Fruit fly (Drosophila melanogaster): ENCODE data around the gene Amt.

Amt gene

dm6 chr3R:15250454-15250853 lies 1.5 kb upstream of the Amt start (continued):
- TF ChIP-seq zfh2 (GFP tag; optimal IDR thresholded peaks at IDR 0.05) = peak; percentile 32
- TF ChIP-seq YL-1 (GFP tag; optimal IDR thresholded peaks at IDR 0.05) = peak; percentile 5
- 0 out of 2 replicates have a peak, but pooled peaks have one; percentile 29 for TF ChIP-seq CG43689 (GFP tag; IDR thresholded peaks at IDR 0.05)
- peak; percentile 35 for TF ChIP-seq Chrac-16 (GFP tag; optimal IDR thresholded peaks at IDR 0.05)
- no peak for TF ChIP-seq hth (optimal IDR thresholded peaks at IDR 0.05)
- TF ChIP-seq croc (GFP tag; conservative IDR thresholded peaks at IDR 0.05) = 0 out of 3 replicates have a peak, but pooled peaks have one; percentile 21
- peak; percentile 74 for TF ChIP-seq CG11695 (GFP tag; IDR thresholded peaks at IDR 0.05)
- peak; percentile 69 for TF ChIP-seq CG17359 (tag; optimal IDR thresholded peaks at IDR 0.05)
- peak; percentile 29 for TF ChIP-seq Fer2 (tag; optimal IDR thresholded peaks at IDR 0.05)
- TF ChIP-seq CHES-1-like (GFP tag; optimal IDR thresholded peaks at IDR 0.05) = no peak
- TF ChIP-seq seq (GFP tag; IDR thresholded peaks at IDR 0.05) = peak; percentile 74
- peak; percentile 7 for TF ChIP-seq ems (GFP tag; optimal IDR thresholded peaks at IDR 0.05)
- TF ChIP-seq Myb (GFP tag; optimal IDR thresholded peaks at IDR 0.05) = no peak
- no peak for TF ChIP-seq CG11723 (GFP tag; optimal IDR thresholded peaks at IDR 0.05)
- no peak for TF ChIP-seq Opbp (GFP tag; IDR thresholded peaks at IDR 0.05; ENCODE audit: partially characterized antibody)
- TF ChIP-seq CG9437 (GFP tag; optimal IDR thresholded peaks at IDR 0.05) = peak; percentile 41
- peak; percentile 42; the same call in 1 of the 2 replicates for TF ChIP-seq dimm (GFP tag; IDR thresholded peaks at IDR 0.05)
- TF ChIP-seq CG12299 (tag; optimal IDR thresholded peaks at IDR 0.05) = peak; percentile 71
- peak; percentile 59 for TF ChIP-seq CG6683 (GFP tag; optimal IDR thresholded peaks at IDR 0.05)
- peak; percentile 67 for TF ChIP-seq CG8924 (tag; optimal IDR thresholded peaks at IDR 0.05)
- TF ChIP-seq CrebB (tag; optimal IDR thresholded peaks at IDR 0.05) = peak; percentile 67
- peak; percentile 72 for TF ChIP-seq cwo (GFP tag; optimal IDR thresholded peaks at IDR 0.05)
- peak; percentile 71 for TF ChIP-seq Drgx (GFP tag; IDR thresholded peaks at IDR 0.05)
- peak; percentile 26; the same call in 1 of the 3 replicates for TF ChIP-seq jigr1 (GFP tag; IDR thresholded peaks at IDR 0.05)
- TF ChIP-seq Ravus (GFP tag; IDR thresholded peaks at IDR 0.05) = peak; percentile 20
- no peak for TF ChIP-seq CG4282 (GFP tag; optimal IDR thresholded peaks at IDR 0.05)
- peak; percentile 84 for TF ChIP-seq vvl (GFP tag; IDR thresholded peaks at IDR 0.05)
- TF ChIP-seq CG4328 (GFP tag; optimal IDR thresholded peaks at IDR 0.05) = peak; percentile 25
- TF ChIP-seq chinmo (GFP tag; IDR thresholded peaks at IDR 0.05; ENCODE audit: partially characterized antibody) = 0 out of 4 replicates have a peak, but pooled peaks have one; percentile 18
- TF ChIP-seq CG1233 (GFP tag; optimal IDR thresholded peaks at IDR 0.05) = no peak
- peak; percentile 34 for TF ChIP-seq az2 (GFP tag; optimal IDR thresholded peaks at IDR 0.05)
- peak; percentile 58 for TF ChIP-seq ind (GFP tag; optimal IDR thresholded peaks at IDR 0.05)
- TF ChIP-seq Oaz (GFP tag; IDR thresholded peaks at IDR 0.05) = 0 out of 2 replicates have a peak, but pooled peaks have one; percentile 21
- 0 out of 3 replicates have a peak, but pooled peaks have one; percentile 45 for TF ChIP-seq zfh1 (GFP tag; IDR thresholded peaks at IDR 0.05)
- TF ChIP-seq CG2116 (GFP tag; optimal IDR thresholded peaks at IDR 0.05) = peak; percentile 25
- TF ChIP-seq lov (optimal IDR thresholded peaks at IDR 0.05) = no peak
- TF ChIP-seq lov (GFP tag; IDR thresholded peaks at IDR 0.05) = no peak
- peak; percentile 74 for TF ChIP-seq Dek (tag; optimal IDR thresholded peaks at IDR 0.05)
- TF ChIP-seq GATAe (GFP tag; conservative IDR thresholded peaks at IDR 0.05) = 0 out of 2 replicates have a peak, but pooled peaks have one; percentile 14
- no peak for TF ChIP-seq Lpt (GFP tag; optimal IDR thresholded peaks at IDR 0.05)
- TF ChIP-seq crp (GFP tag; optimal IDR thresholded peaks at IDR 0.05) = peak in 1 of 2 experiments; percentile 2
- peak; percentile 81 for TF ChIP-seq CG2120 (GFP tag; optimal IDR thresholded peaks at IDR 0.05)
- TF ChIP-seq row (GFP tag; IDR thresholded peaks at IDR 0.05) = peak; percentile 90
- peak; percentile 57; the same call in 1 of the 2 replicates for TF ChIP-seq gsb (GFP tag; IDR thresholded peaks at IDR 0.05)
- TF ChIP-seq ssp (GFP tag; IDR thresholded peaks at IDR 0.05) = peak; percentile 53
- TF ChIP-seq H15 (GFP tag; IDR thresholded peaks at IDR 0.05) = peak; percentile 73
- no peak for TF ChIP-seq lbe (GFP tag; optimal IDR thresholded peaks at IDR 0.05)
- TF ChIP-seq slbo (GFP tag; IDR thresholded peaks at IDR 0.05) = peak; percentile 85
- peak; percentile 74 for TF ChIP-seq Fer3 (tag; optimal IDR thresholded peaks at IDR 0.05)
- TF ChIP-seq CG17186 (GFP tag; optimal IDR thresholded peaks at IDR 0.05) = no peak
- peak; percentile 53 for TF ChIP-seq CG6272 (GFP tag; IDR thresholded peaks at IDR 0.05)

All from whole organism, embryonic.